Fruit fly (Drosophila melanogaster) whole organism, embryonic: ENCODE measurements around the gene CG43618.

Experiments
- Atf-2 ChIP-seq: fragments of 200-800 bp; sonication (Bioruptor generic); optimal IDR thresholded peaks from 2 replicates; lab custom pipeline; 2016; ENCODE audit warnings: missing biosample characterization, missing genetic modification characterization
- BEAF-32 ChIP-seq: fragments of 200-800 bp; sonication (Bioruptor generic); optimal IDR thresholded peaks from 3 replicates; lab custom pipeline; 2017; ENCODE audit warnings: missing biosample characterization, missing genetic modification characterization, mild to moderate bottlenecking, moderate library complexity, missing genetic modification reagents
- Bdp1 ChIP-seq: fragments of 200-800 bp; sonication (Bioruptor generic); optimal IDR thresholded peaks from 3 replicates; lab custom pipeline; 2016; ENCODE audit warnings: missing biosample characterization, missing genetic modification characterization
- Bgb ChIP-seq: fragments of 200-800 bp; sonication (Bioruptor generic); IDR thresholded peaks from 2 replicates; pipeline ENCODE4 v1.3.6; 2022; ENCODE audit warnings: missing biosample characterization, missing genetic modification characterization; ENCODE audit not compliant: partially characterized antibody
- CG10462 ChIP-seq: fragments of 200-800 bp; sonication (Bioruptor generic); optimal IDR thresholded peaks from 2 replicates; lab custom pipeline; 2016; ENCODE audit warnings: missing biosample characterization, missing genetic modification characterization
- CG10565 ChIP-seq: fragments of 200-800 bp; sonication (Bioruptor generic); optimal IDR thresholded peaks from 3 replicates; lab custom pipeline; 2016; ENCODE audit warnings: missing biosample characterization, mild to moderate bottlenecking, missing genetic modification characterization
- CG11247 ChIP-seq: fragments of 200-800 bp; sonication (Bioruptor generic); IDR thresholded peaks from 2 replicates; pipeline ENCODE4 v1.3.6; 2022; ENCODE audit warnings: missing biosample characterization, missing genetic modification characterization
- CG11560 ChIP-seq: fragments of 200-800 bp; sonication (Bioruptor generic); IDR thresholded peaks from 3 replicates; pipeline ENCODE4 v1.3.6; 2022; ENCODE audit warnings: missing biosample characterization, missing genetic modification characterization
- CG12155 ChIP-seq: fragments of 200-800 bp; sonication (Bioruptor generic); optimal IDR thresholded peaks from 3 replicates; lab custom pipeline; 2016; ENCODE audit warnings: missing biosample characterization, missing genetic modification characterization
- CG14965 ChIP-seq: fragments of 200-800 bp; sonication (Bioruptor generic); optimal IDR thresholded peaks from 2 replicates; lab custom pipeline; 2016; ENCODE audit warnings: missing biosample characterization, missing genetic modification characterization, borderline replicate concordance
- CG15696 ChIP-seq: fragments of 200-800 bp; sonication (Bioruptor generic); optimal IDR thresholded peaks from 2 replicates; lab custom pipeline; 2019; ENCODE audit warnings: missing biosample characterization, mild to moderate bottlenecking, missing genetic modification characterization, moderate library complexity
- CG17385 ChIP-seq: fragments of 200-800 bp; sonication (Bioruptor generic); optimal IDR thresholded peaks from 3 replicates; lab custom pipeline; 2018; ENCODE audit warnings: missing biosample characterization, mild to moderate bottlenecking, missing genetic modification characterization
- CG17829 ChIP-seq: fragments of 200-800 bp; optimal IDR thresholded peaks from 2 replicates; lab custom pipeline; 2019; ENCODE audit warnings: missing biosample characterization, mild to moderate bottlenecking, missing genetic modification characterization, moderate library complexity
- CG1792 ChIP-seq: fragments of 200-800 bp; sonication (Bioruptor generic); optimal IDR thresholded peaks from 2 replicates; lab custom pipeline; 2016; ENCODE audit warnings: missing biosample characterization, missing genetic modification characterization
- CG18262 ChIP-seq: fragments of 200-800 bp; optimal IDR thresholded peaks from 3 replicates; lab custom pipeline; 2019; ENCODE audit warnings: missing biosample characterization, mild to moderate bottlenecking, missing genetic modification characterization, moderate library complexity
- CG18599 ChIP-seq: fragments of 200-800 bp; sonication (Bioruptor generic); optimal IDR thresholded peaks from 3 replicates; lab custom pipeline; 2017; ENCODE audit warnings: missing biosample characterization, missing genetic modification characterization, mild to moderate bottlenecking, moderate library complexity, missing genetic modification reagents
- CG3065 ChIP-seq: fragments of 200-800 bp; sonication (Bioruptor generic); optimal IDR thresholded peaks from 2 replicates; lab custom pipeline; 2016; ENCODE audit warnings: missing biosample characterization, missing genetic modification characterization
- CG34376 ChIP-seq: fragments of 200-800 bp; sonication (Bioruptor generic); optimal IDR thresholded peaks from 2 replicates; lab custom pipeline; 2018; ENCODE audit warnings: missing biosample characterization, mild to moderate bottlenecking, missing genetic modification characterization
- CG5953 ChIP-seq: fragments of 200-800 bp; sonication (Bioruptor generic); IDR thresholded peaks from 2 replicates; pipeline ENCODE4 v1.3.6; 2022; ENCODE audit warnings: missing biosample characterization, missing genetic modification characterization
- CG6254 ChIP-seq: fragments of 200-800 bp; sonication (Bioruptor generic); optimal IDR thresholded peaks from 3 replicates; lab custom pipeline; 2017; ENCODE audit warnings: mild to moderate bottlenecking, missing biosample characterization, missing genetic modification reagents, missing genetic modification characterization
- E2f1 ChIP-seq: fragments of 200-800 bp; sonication (Bioruptor generic); IDR thresholded peaks from 2 replicates; pipeline ENCODE4 v1.3.6; 2022; ENCODE audit warnings: missing biosample characterization, missing genetic modification characterization
- Elba2 ChIP-seq: fragments of 200-800 bp; sonication (Bioruptor generic); optimal IDR thresholded peaks from 3 replicates; lab custom pipeline; 2016; ENCODE audit warnings: missing biosample characterization, missing genetic modification characterization
- Gsc ChIP-seq: fragments of 200-800 bp; sonication (Bioruptor generic); IDR thresholded peaks from 2 replicates; pipeline ENCODE4 v1.3.6; 2022; ENCODE audit warnings: missing biosample characterization, missing genetic modification characterization
- HLH3B ChIP-seq: fragments of 200-800 bp; sonication (Bioruptor generic); IDR thresholded peaks from 2 replicates; pipeline ENCODE4 v1.3.6; 2022; ENCODE audit warnings: missing biosample characterization, missing genetic modification characterization
- MBD-R2 ChIP-seq: fragments of 200-800 bp; sonication (Bioruptor generic); IDR thresholded peaks from 2 replicates; pipeline ENCODE4 v1.3.6; 2022; ENCODE audit warnings: missing biosample characterization, missing genetic modification characterization
- MESR4 ChIP-seq: fragments of 200-800 bp; sonication (Bioruptor generic); optimal IDR thresholded peaks from 2 replicates; lab custom pipeline; 2018; ENCODE audit warnings: missing biosample characterization, mild to moderate bottlenecking, missing genetic modification characterization, moderate library complexity
- Med ChIP-seq: fragments of 200-800 bp; sonication (Bioruptor generic); peaks from one replicate; lab custom pipeline; 2016; ENCODE audit warnings: missing biosample characterization, missing genetic modification characterization, mild to moderate bottlenecking, inconsistent platforms, moderate library complexity
- NC2β ChIP-seq: fragments of 200-800 bp; sonication (Bioruptor generic); optimal IDR thresholded peaks from 2 replicates; lab custom pipeline; 2016; ENCODE audit warnings: missing biosample characterization, missing genetic modification characterization
- Neu2 ChIP-seq: fragments of 200-800 bp; sonication (Bioruptor generic); optimal IDR thresholded peaks from 3 replicates; lab custom pipeline; 2016; ENCODE audit warnings: missing biosample characterization, missing genetic modification characterization, borderline replicate concordance
- PHDP ChIP-seq: fragments of 200-800 bp; sonication (Bioruptor generic); optimal IDR thresholded peaks from 3 replicates; lab custom pipeline; 2018; ENCODE audit warnings: missing biosample characterization, mild to moderate bottlenecking, missing genetic modification characterization, moderate library complexity
- Pdp1 ChIP-seq, 2 experiments: fragments of 200-800 bp; sonication (Bioruptor generic); optimal IDR thresholded peaks; 3 replicates each; lab custom pipeline; 2016; ENCODE audit warnings: missing biosample characterization in 2 of 2, missing genetic modification characterization in 2 of 2, mild to moderate bottlenecking in 1 of 2, moderate library complexity in 1 of 2
- Sin3A ChIP-seq: fragments of >200 bp; optimal IDR thresholded peaks from 2 replicates; lab custom pipeline; 2018
- Sry-δ ChIP-seq: fragments of 200-800 bp; sonication (Bioruptor generic); optimal IDR thresholded peaks from 2 replicates; lab custom pipeline; 2016; ENCODE audit warnings: missing biosample characterization, missing genetic modification characterization
- bab2 ChIP-seq: fragments of 200-800 bp; sonication (Bioruptor generic); optimal IDR thresholded peaks from 2 replicates; lab custom pipeline; 2016; ENCODE audit warnings: missing biosample characterization, missing genetic modification characterization
- bbx ChIP-seq: fragments of 200-800 bp; sonication (Bioruptor generic); IDR thresholded peaks from 2 replicates; pipeline ENCODE4 v1.3.6; 2022; ENCODE audit warnings: missing biosample characterization, missing genetic modification characterization; ENCODE audit not compliant: partially characterized antibody
- btn ChIP-seq: fragments of 200-800 bp; sonication (Bioruptor generic); optimal IDR thresholded peaks from 2 replicates; lab custom pipeline; 2016; ENCODE audit warnings: missing biosample characterization, missing genetic modification characterization
- chif ChIP-seq, 2 experiments: fragments of 200-800 bp; sonication (Bioruptor generic); optimal IDR thresholded peaks; 3 replicates each; lab custom pipeline; 2016; ENCODE audit warnings: missing biosample characterization in 2 of 2, missing genetic modification characterization in 2 of 2
- chm ChIP-seq: fragments of 200-800 bp; sonication (Bioruptor generic); IDR thresholded peaks from 2 replicates; pipeline ENCODE4 v1.3.6; 2022; ENCODE audit warnings: missing biosample characterization, missing genetic modification characterization
- dimm ChIP-seq: fragments of 200-800 bp; sonication (Bioruptor generic); IDR thresholded peaks from 2 replicates; pipeline ENCODE4 v1.3.6; 2022; ENCODE audit warnings: missing biosample characterization, missing genetic modification characterization
- dm ChIP-seq: fragments of 200-800 bp; sonication (Bioruptor generic); optimal IDR thresholded peaks from 3 replicates; lab custom pipeline; 2016; ENCODE audit warnings: missing biosample characterization, missing genetic modification characterization
- fu2 ChIP-seq: fragments of 200-800 bp; sonication (Bioruptor generic); optimal IDR thresholded peaks from 2 replicates; lab custom pipeline; 2016; ENCODE audit warnings: missing biosample characterization, missing genetic modification characterization
- hbn ChIP-seq: fragments of 200-800 bp; sonication (Bioruptor generic); IDR thresholded peaks from 2 replicates; pipeline ENCODE4 v1.3.6; 2022; ENCODE audit warnings: missing biosample characterization, missing genetic modification characterization; ENCODE audit not compliant: partially characterized antibody
- sima ChIP-seq: fragments of 200-800 bp; sonication (Bioruptor generic); optimal IDR thresholded peaks from 2 replicates; lab custom pipeline; 2016; ENCODE audit warnings: missing biosample characterization, missing genetic modification characterization
- sr ChIP-seq: fragments of 200-800 bp; sonication (Bioruptor generic); IDR thresholded peaks from 3 replicates; pipeline ENCODE4 v1.3.6; 2022; ENCODE audit warnings: missing biosample characterization, missing genetic modification characterization
- stwl ChIP-seq: fragments of 200-800 bp; sonication (Bioruptor generic); optimal IDR thresholded peaks from 3 replicates; lab custom pipeline; 2018; ENCODE audit warnings: missing biosample characterization, mild to moderate bottlenecking, missing genetic modification characterization, moderate library complexity

The CG43618 gene

dm6 chr3R:8009080-8009620 lies 39.8 kb upstream of the CG43618 start, which contains the start of the genes CG11052 and CG3223 (continued):
- TF ChIP-seq CG10565 (GFP tag; lab: Kevin White, UChicago): no peak
- no peak for TF ChIP-seq CG18599
- peak; percentile 8 for TF ChIP-seq CG15696 (tag; lab: Kevin White, UChicago)
- no peak for TF ChIP-seq bab2
- TF ChIP-seq Neu2 (GFP tag; lab: Kevin White, UChicago): no peak
- peak; percentile 81 for TF ChIP-seq MBD-R2 (GFP tag; lab: Robert Waterston, UW)
- no peak for TF ChIP-seq CG5953 (GFP tag; lab: Robert Waterston, UW)
- TF ChIP-seq CG34376 (GFP tag; lab: Kevin White, UChicago): peak; percentile 5
- no peak for TF ChIP-seq CG3065
- no peak for TF ChIP-seq CG10462 (GFP tag; lab: Kevin White, UChicago)
- peak; percentile 4 for TF ChIP-seq CG12155 (GFP tag; lab: Kevin White, UChicago)
- no peak for TF ChIP-seq CG14965 (GFP tag; lab: Kevin White, UChicago)
- no peak for TF ChIP-seq dm (GFP tag; lab: Kevin White, UChicago)
- TF ChIP-seq stwl: peak; percentile 58
- TF ChIP-seq fu2: peak; percentile 40
- no peak for TF ChIP-seq PHDP
- TF ChIP-seq Bgb (GFP tag; lab: Robert Waterston, UW): peak; percentile 68
- no peak for TF ChIP-seq Atf-2 (GFP tag; lab: Kevin White, UChicago)
- TF ChIP-seq CG11247 (GFP tag; lab: Robert Waterston, UW): no peak
- TF ChIP-seq Sry-δ (GFP tag; lab: Kevin White, UChicago): peak; percentile 63
- TF ChIP-seq Med: peak; percentile 89
- TF ChIP-seq E2f1 (GFP tag; lab: Robert Waterston, UW): no peak
- no peak for TF ChIP-seq Bdp1 (GFP tag; lab: Kevin White, UChicago)
- TF ChIP-seq sima: no peak
- TF ChIP-seq CG1792 (GFP tag; lab: Kevin White, UChicago): no peak
- no peak; the same call in 1 of the 2 replicates for TF ChIP-seq bbx
- TF ChIP-seq BEAF-32 (GFP tag; lab: Kevin White, UChicago): peak; percentile 55
- no peak for TF ChIP-seq chm (GFP tag; lab: Robert Waterston, UW)
- TF ChIP-seq btn: no peak
- TF ChIP-seq hbn (GFP tag; lab: Robert Waterston, UW): 0 out of 2 replicates have a peak, but pooled peaks have one; percentile 33
- peak; percentile 15 for TF ChIP-seq CG17385
- TF ChIP-seq chif (GFP tag; optimal IDR thresholded peaks at IDR 0.05; lab: Kevin White, UChicago): no peak
- peak; percentile 94 for TF ChIP-seq Elba2
- peak; percentile 70 for TF ChIP-seq MESR4 (GFP tag; lab: Kevin White, UChicago)
- TF ChIP-seq Gsc (GFP tag; lab: Robert Waterston, UW): no peak
- no peak for TF ChIP-seq HLH3B
- no peak for TF ChIP-seq CG11560 (tag; lab: Robert Waterston, UW)
- no peak for TF ChIP-seq dimm (GFP tag; lab: Robert Waterston, UW)
- peak; percentile 54 for TF ChIP-seq Sin3A (lab: Kevin White, UChicago)
- no peak for TF ChIP-seq sr
- TF ChIP-seq CG6254 (GFP tag; lab: Kevin White, UChicago): peak; percentile 100
- no peak for TF ChIP-seq Pdp1 (GFP tag; optimal IDR thresholded peaks at IDR 0.05; lab: Kevin White, UChicago)
- peak; percentile 3 for TF ChIP-seq CG18262 (tag; lab: Kevin White, UChicago)
- no peak for TF ChIP-seq NC2β (GFP tag; lab: Kevin White, UChicago)
- peak; percentile 16 for TF ChIP-seq CG17829
